Fruit fly (Drosophila melanogaster): ENCODE measurements around the gene armi.

Gene armi

DNA sequence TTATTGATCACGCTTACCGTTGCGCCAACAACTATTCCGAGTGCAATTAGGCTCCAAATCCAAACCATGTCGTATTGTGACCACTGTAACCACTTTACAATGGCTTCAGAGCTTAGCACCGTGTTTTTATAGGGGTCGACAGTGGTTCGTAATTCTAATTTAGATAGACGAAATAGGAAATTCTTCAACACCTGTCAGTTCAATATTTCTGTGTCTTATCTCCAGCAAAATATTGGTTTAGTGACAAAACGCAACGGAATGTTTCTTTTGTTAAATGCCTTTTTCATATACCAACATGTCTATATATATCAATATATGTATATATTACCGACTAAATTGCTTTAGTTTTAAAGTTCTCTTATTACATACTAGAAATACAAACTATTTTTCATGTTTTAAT lies 23.4 kb downstream of the armi start, which contains the start of gene CG43074:
TSS of gene CG43074 (minus strand) at position 101 of the 400 bp plus-strand sequence.
- TF ChIP-seq CG3032 (tag; optimal IDR thresholded peaks at IDR 0.05), result no peak
- TF ChIP-seq CG4318 (GFP tag; optimal IDR thresholded peaks at IDR 0.05), result no peak
- TF ChIP-seq Hr4 (GFP tag; optimal IDR thresholded peaks at IDR 0.05), result no peak

DNA sequence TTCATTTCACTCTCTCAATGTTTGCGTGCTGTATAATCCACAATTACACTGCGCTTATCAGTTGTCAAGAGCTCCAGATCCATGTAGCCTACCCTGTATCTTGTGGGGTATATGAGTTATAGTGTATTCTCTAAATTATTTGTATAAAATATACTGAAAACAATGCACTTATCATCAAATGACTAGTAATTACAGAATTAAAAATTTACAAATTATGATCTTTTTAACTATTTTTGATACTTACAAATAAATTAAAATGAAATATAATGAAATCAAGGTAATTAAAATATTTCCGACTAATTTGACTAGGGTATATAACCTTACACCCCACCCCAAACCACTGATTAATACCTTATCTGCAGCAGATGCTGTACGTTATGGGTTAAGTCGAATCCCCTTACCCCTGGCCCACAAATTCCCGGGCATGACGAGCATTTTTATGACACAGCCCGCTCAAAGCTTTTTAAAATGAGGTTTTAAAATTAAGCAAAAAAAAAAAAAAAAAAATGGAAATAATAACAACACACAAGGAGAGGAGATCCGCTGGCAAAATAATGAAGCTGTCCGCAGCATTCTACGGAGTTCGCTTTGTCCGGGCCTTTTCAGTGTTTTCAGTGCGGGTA lies 24.1 kb downstream of the armi start:
- TF ChIP-seq svp (GFP tag), result peak; percentile 96
- no peak for TF ChIP-seq Gug (GFP tag; IDR thresholded peaks at IDR 0.05)
- TF ChIP-seq Met (GFP tag; optimal IDR thresholded peaks at IDR 0.05), result no peak
- no peak for TF ChIP-seq CG11294 (GFP tag; IDR thresholded peaks at IDR 0.05)
- TF ChIP-seq CG7368 (GFP tag; optimal IDR thresholded peaks at IDR 0.05), result no peak
- no peak for TF ChIP-seq Hr39 (GFP tag; optimal IDR thresholded peaks at IDR 0.05)
- TF ChIP-seq achi (GFP tag; optimal IDR thresholded peaks at IDR 0.05), result no peak
- peak; percentile 12 for TF ChIP-seq Smox (GFP tag; optimal IDR thresholded peaks at IDR 0.05)
- no peak for TF ChIP-seq CG6276 (GFP tag; optimal IDR thresholded peaks at IDR 0.05)
- no peak for TF ChIP-seq CG3919 (GFP tag; optimal IDR thresholded peaks at IDR 0.05)
- TF ChIP-seq spab (GFP tag; optimal IDR thresholded peaks at IDR 0.05), result no peak
- no peak for TF ChIP-seq CG10631 (GFP tag; optimal IDR thresholded peaks at IDR 0.05)
- peak; percentile 49; the same call in 2 of the 3 replicates for TF ChIP-seq eg (GFP tag; IDR thresholded peaks at IDR 0.05)
- TF ChIP-seq acj6 (GFP tag; optimal IDR thresholded peaks at IDR 0.05), result no peak
- no peak for TF ChIP-seq CG8632 (GFP tag; optimal IDR thresholded peaks at IDR 0.05)
- no peak for TF ChIP-seq Blimp-1 (GFP tag; optimal IDR thresholded peaks at IDR 0.05)
- no peak for TF ChIP-seq cyc (GFP tag; optimal IDR thresholded peaks at IDR 0.05)
- no peak for TF ChIP-seq salr (GFP tag; optimal IDR thresholded peaks at IDR 0.05)
- TF ChIP-seq CG31627 (GFP tag; optimal IDR thresholded peaks at IDR 0.05), result no peak
- TF ChIP-seq Eip75B (GFP tag; optimal IDR thresholded peaks at IDR 0.05), result no peak
- no peak for TF ChIP-seq CG6808 (GFP tag; optimal IDR thresholded peaks at IDR 0.05)
- TF ChIP-seq esn (GFP tag; optimal IDR thresholded peaks at IDR 0.05), result peak; percentile 14
- TF ChIP-seq dsx (GFP tag; optimal IDR thresholded peaks at IDR 0.05; ENCODE audit: poor library complexity, severe bottlenecking), result no peak
- TF ChIP-seq CG15336 (GFP tag; IDR thresholded peaks at IDR 0.05), result no peak
- TF ChIP-seq Ets21C (GFP tag; optimal IDR thresholded peaks at IDR 0.05), result no peak
- no peak for TF ChIP-seq Sox15 (GFP tag; optimal IDR thresholded peaks at IDR 0.05)
- no peak for TF ChIP-seq fd85E (GFP tag; optimal IDR thresholded peaks at IDR 0.05)
- peak; percentile 16 for TF ChIP-seq CG3032 (tag; optimal IDR thresholded peaks at IDR 0.05)
- TF ChIP-seq CG6163 (GFP tag; IDR thresholded peaks at IDR 0.05), result no peak
- no peak for TF ChIP-seq vri (GFP tag; optimal IDR thresholded peaks at IDR 0.05)
- no peak for TF ChIP-seq CG10669 (GFP tag; optimal IDR thresholded peaks at IDR 0.05)
- peak; percentile 0 for TF ChIP-seq pdm3 (GFP tag; optimal IDR thresholded peaks at IDR 0.05)
- no peak for TF ChIP-seq topi (GFP tag; optimal IDR thresholded peaks at IDR 0.05)
- peak; percentile 14 for TF ChIP-seq CG34406 (GFP tag; optimal IDR thresholded peaks at IDR 0.05)
- TF ChIP-seq Sox14 (GFP tag; optimal IDR thresholded peaks at IDR 0.05), result no peak
- no peak for TF ChIP-seq Lpt (GFP tag; optimal IDR thresholded peaks at IDR 0.05)
- peak; percentile 9 for TF ChIP-seq CG32006 (GFP tag; optimal IDR thresholded peaks at IDR 0.05)
- peak; percentile 12 for TF ChIP-seq OdsH (GFP tag; optimal IDR thresholded peaks at IDR 0.05)
- TF ChIP-seq ss (GFP tag; optimal IDR thresholded peaks at IDR 0.05), result peak in 1 of 2 experiments; percentile 4
- TF ChIP-seq CG4318 (GFP tag; optimal IDR thresholded peaks at IDR 0.05), result no peak
- TF ChIP-seq CG11902 (GFP tag; optimal IDR thresholded peaks at IDR 0.05), result no peak
- no peak for TF ChIP-seq CG8119 (GFP tag; IDR thresholded peaks at IDR 0.05)
- TF ChIP-seq CG1621 (tag; optimal IDR thresholded peaks at IDR 0.05), result no peak
- no peak for TF ChIP-seq fd59A (GFP tag; optimal IDR thresholded peaks at IDR 0.05)
- TF ChIP-seq Sox102F (GFP tag; optimal IDR thresholded peaks at IDR 0.05), result no peak
- TF ChIP-seq Eip78C (GFP tag), result peak; percentile 73
- no peak for TF ChIP-seq Eip93F (GFP tag; optimal IDR thresholded peaks at IDR 0.05)
- TF ChIP-seq CG11762 (GFP tag; optimal IDR thresholded peaks at IDR 0.05; ENCODE audit: insufficient read depth), result no peak
